Worm (Caenorhabditis elegans) whole organism, L3 larva: ENCODE measurements around the gene cima-1.

Source experiments
- R02D3.7 ChIP-seq: fragments of 150-350 bp; optimal IDR thresholded peaks from 2 replicates; lab custom pipeline; 2014; ENCODE audit warnings: missing biosample characterization, missing genetic modification characterization
- ZK546.5 ChIP-seq: sonication (generic microtip); optimal IDR thresholded peaks from 2 replicates; lab custom pipeline; 2017; ENCODE audit warnings: missing biosample characterization, missing genetic modification characterization
- aly-2 ChIP-seq: fragments of 150-350 bp; optimal IDR thresholded peaks from 2 replicates; lab custom pipeline; 2014; ENCODE audit warnings: missing biosample characterization, missing genetic modification characterization
- ceh-16 ChIP-seq: sonication (generic microtip); optimal IDR thresholded peaks from 2 replicates; lab custom pipeline; 2017; ENCODE audit warnings: missing biosample characterization, missing genetic modification characterization
- ceh-9 ChIP-seq: sonication (generic microtip); optimal IDR thresholded peaks from 2 replicates; lab custom pipeline; 2018; ENCODE audit warnings: missing biosample characterization, missing genetic modification characterization
- daf-12 ChIP-seq: fragments of 150-350 bp; optimal IDR thresholded peaks from 2 replicates; lab custom pipeline; 2014; ENCODE audit warnings: missing biosample characterization, missing genetic modification reagents, missing genetic modification characterization
- egl-27 ChIP-seq: sonication (generic microtip); optimal IDR thresholded peaks from 4 replicates; lab custom pipeline; 2017; ENCODE audit warnings: missing biosample characterization, missing genetic modification reagents, missing genetic modification characterization
- elt-1 ChIP-seq: fragments of 150-350 bp; optimal IDR thresholded peaks from 2 replicates; lab custom pipeline; 2014; ENCODE audit warnings: missing biosample characterization, missing genetic modification characterization
- elt-2 ChIP-seq: sonication (generic microtip); optimal IDR thresholded peaks from 2 replicates; lab custom pipeline; 2016; ENCODE audit warnings: missing genetic modification reagents, mild to moderate bottlenecking, missing genetic modification characterization, missing compliant biosample characterization
- fkh-10 ChIP-seq: sonication (generic microtip); optimal IDR thresholded peaks from 2 replicates; lab custom pipeline; 2017; ENCODE audit warnings: missing biosample characterization, missing genetic modification reagents, missing genetic modification characterization
- fkh-2 ChIP-seq: fragments of 150-350 bp; optimal IDR thresholded peaks from 2 replicates; lab custom pipeline; 2014; ENCODE audit warnings: missing biosample characterization, missing genetic modification reagents, missing genetic modification characterization
- fos-1 ChIP-seq: fragments of 150-350 bp; optimal IDR thresholded peaks from 2 replicates; lab custom pipeline; 2014; ENCODE audit warnings: missing biosample characterization, missing genetic modification characterization
- jun-1 ChIP-seq: fragments of 150-350 bp; optimal IDR thresholded peaks from 2 replicates; lab custom pipeline; 2014; ENCODE audit warnings: missing biosample characterization, missing genetic modification reagents, missing genetic modification characterization
- lin-15B ChIP-seq: fragments of 150-350 bp; optimal IDR thresholded peaks from 2 replicates; lab custom pipeline; 2014; ENCODE audit warnings: missing biosample characterization, missing genetic modification characterization
- mdl-1 ChIP-seq: fragments of 150-350 bp; optimal IDR thresholded peaks from 2 replicates; lab custom pipeline; 2014; ENCODE audit warnings: missing biosample characterization, missing genetic modification characterization
- nhr-12 ChIP-seq: fragments of 150-350 bp; optimal IDR thresholded peaks from 2 replicates; lab custom pipeline; 2014; ENCODE audit warnings: missing biosample characterization, missing genetic modification characterization
- nhr-23 ChIP-seq: fragments of 150-350 bp; optimal IDR thresholded peaks from 2 replicates; lab custom pipeline; 2014; ENCODE audit warnings: missing biosample characterization, missing genetic modification reagents, missing genetic modification characterization
- nhr-237 ChIP-seq: fragments of 150-350 bp; optimal IDR thresholded peaks from 2 replicates; lab custom pipeline; 2014; ENCODE audit warnings: missing biosample characterization, missing genetic modification characterization
- nhr-25 ChIP-seq: sonication (generic microtip); optimal IDR thresholded peaks from 2 replicates; lab custom pipeline; 2017; ENCODE audit warnings: missing biosample characterization, missing genetic modification characterization
- nhr-28 ChIP-seq: fragments of 150-350 bp; optimal IDR thresholded peaks from 2 replicates; lab custom pipeline; 2014; ENCODE audit warnings: missing biosample characterization, missing genetic modification characterization
- nhr-43 ChIP-seq: sonication (generic microtip); optimal IDR thresholded peaks from 2 replicates; lab custom pipeline; 2016; ENCODE audit warnings: mild to moderate bottlenecking, missing genetic modification characterization, missing compliant biosample characterization; ENCODE audit not compliant: poor library complexity, severe bottlenecking
- nhr-76 ChIP-seq: fragments of 150-350 bp; sonication (generic microtip); optimal IDR thresholded peaks from 5 replicates; lab custom pipeline; 2014; ENCODE audit warnings: missing biosample characterization, missing genetic modification characterization
- nhr-77 ChIP-seq: fragments of 150-350 bp; optimal IDR thresholded peaks from 2 replicates; lab custom pipeline; 2014; ENCODE audit warnings: missing biosample characterization, missing genetic modification characterization
- pha-4 ChIP-seq: fragments of 150-350 bp; optimal IDR thresholded peaks from 2 replicates; lab custom pipeline; 2014; ENCODE audit warnings: missing biosample characterization, missing genetic modification reagents, missing genetic modification characterization
- pqm-1 ChIP-seq: fragments of 150-350 bp; optimal IDR thresholded peaks from 2 replicates; lab custom pipeline; 2017; ENCODE audit warnings: missing biosample characterization, missing genetic modification characterization, inconsistent platforms
- skn-1 ChIP-seq: fragments of 150-350 bp; optimal IDR thresholded peaks from 2 replicates; lab custom pipeline; 2014; ENCODE audit warnings: missing biosample characterization, missing genetic modification characterization
- tbx-2 ChIP-seq: sonication (generic microtip); optimal IDR thresholded peaks from 2 replicates; lab custom pipeline; 2016; ENCODE audit warnings: mild to moderate bottlenecking, missing genetic modification characterization, missing compliant biosample characterization
- unc-39 ChIP-seq: sonication (generic microtip); optimal IDR thresholded peaks from 4 replicates; lab custom pipeline; 2017; ENCODE audit warnings: missing biosample characterization, missing genetic modification characterization
- zag-1 ChIP-seq: fragments of 150-350 bp; optimal IDR thresholded peaks from 2 replicates; lab custom pipeline; 2014; ENCODE audit warnings: missing biosample characterization, missing genetic modification characterization
- ztf-11 ChIP-seq: fragments of 150-350 bp; optimal IDR thresholded peaks from 2 replicates; lab custom pipeline; 2014; ENCODE audit warnings: missing biosample characterization, missing genetic modification characterization
- ztf-4 ChIP-seq: fragments of 150-350 bp; optimal IDR thresholded peaks from 2 replicates; lab custom pipeline; 2014; ENCODE audit warnings: missing biosample characterization, missing genetic modification characterization

cima-1 gene

ce11 chrIV:7679120-7679519 is 27.9 kb downstream of the cima-1 start:
- peak; percentile 69 for TF ChIP-seq pha-4
- peak; percentile 43 for TF ChIP-seq jun-1 (tag; lab: Kevin White, UChicago)
- peak; percentile 62 for TF ChIP-seq pqm-1 (tag; lab: Kevin White, UChicago)
- no peak for TF ChIP-seq egl-27
- peak; percentile 83 for TF ChIP-seq elt-2 (tag; lab: Kevin White, UChicago)

ce11 chrIV:7689326-7689725 is 38.1 kb downstream of the cima-1 start:
- no peak for TF ChIP-seq ztf-11 (tag; lab: Kevin White, UChicago)
- no peak for TF ChIP-seq nhr-237 (tag; lab: Kevin White, UChicago)
- no peak for TF ChIP-seq fos-1 (tag; lab: Kevin White, UChicago)
- TF ChIP-seq nhr-77, result no peak
- TF ChIP-seq jun-1 (tag; lab: Kevin White, UChicago), result no peak
- no peak for TF ChIP-seq ceh-9 (tag; lab: Kevin White, UChicago)
- no peak for TF ChIP-seq R02D3.7 (tag; lab: Kevin White, UChicago)
- no peak for TF ChIP-seq tbx-2 (tag; lab: Kevin White, UChicago)
- TF ChIP-seq ceh-16 (tag; lab: Kevin White, UChicago), result no peak
- TF ChIP-seq zag-1 (tag; lab: Kevin White, UChicago), result no peak
- TF ChIP-seq ZK546.5, result no peak
- TF ChIP-seq elt-2 (tag; lab: Kevin White, UChicago), result peak; percentile 85
- no peak for TF ChIP-seq nhr-28 (tag; lab: Kevin White, UChicago)
- TF ChIP-seq ztf-4 (tag; lab: Kevin White, UChicago), result no peak
- TF ChIP-seq unc-39 (tag; lab: Kevin White, UChicago), result no peak
- no peak for TF ChIP-seq nhr-25 (tag; lab: Kevin White, UChicago)
- TF ChIP-seq pqm-1 (tag; lab: Kevin White, UChicago), result peak; percentile 23
- TF ChIP-seq nhr-43, result no peak

- TF ChIP-seq nhr-77, result no peak
- no peak for TF ChIP-seq elt-1
- no peak for TF ChIP-seq fkh-2 (tag; lab: Kevin White, UChicago)
- TF ChIP-seq daf-12 (tag; lab: Kevin White, UChicago), result no peak
Observed at ce11 chrIV:7692451-7692850, 41.2 kb downstream of the cima-1 start.

- TF ChIP-seq fkh-10 (GFP tag; lab: Kevin White, UChicago) (no peak), pha-4 (no peak), pqm-1 (tag; lab: Kevin White, UChicago) (no peak), elt-1 (no peak), nhr-76 (tag; lab: Kevin White, UChicago) (no peak), nhr-25 (tag; lab: Kevin White, UChicago) (no peak), nhr-23 (no peak), ceh-9 (tag; lab: Kevin White, UChicago) (no peak), lin-15B (no peak), mdl-1 (tag; lab: Kevin White, UChicago) (no peak), nhr-12 (tag; lab: Kevin White, UChicago) (no peak), skn-1 (tag; lab: Kevin White, UChicago) (no peak), aly-2 (no peak), nhr-77 (no peak), ztf-11 (tag; lab: Kevin White, UChicago) (no peak)
- TF ChIP-seq, all 47 proteins: peak for 0
Observed at ce11 chrIV:7698320-7698719, 47.1 kb downstream of the cima-1 start, which contains the start of gene flp-13. TSS of gene flp-13 (minus strand) at chrIV:7698420.
